Fruit fly (Drosophila melanogaster) whole organism, embryonic: ENCODE data around the gene ph-d.
A peak's percentile ranks its signal among the peaks of the same experiment; 100 is the strongest.

Source experiments
- Bteb2 ChIP-seq: fragments of 200-800 bp; sonication (Bioruptor generic); optimal IDR thresholded peaks from 2 replicates; lab custom pipeline; 2016; ENCODE audit warnings: missing biosample characterization, missing genetic modification characterization
- C15 ChIP-seq: fragments of 200-800 bp; sonication (Bioruptor generic); IDR thresholded peaks from 3 replicates; pipeline ENCODE4 v1.3.6; 2022; ENCODE audit warnings: missing biosample characterization, missing genetic modification characterization
- CG10209 ChIP-seq: fragments of 200-800 bp; sonication (Bioruptor generic); optimal IDR thresholded peaks from 3 replicates; lab custom pipeline; 2017; ENCODE audit warnings: missing biosample characterization, mild to moderate bottlenecking, missing genetic modification characterization, missing genetic modification reagents
- CG10565 ChIP-seq: fragments of 200-800 bp; sonication (Bioruptor generic); optimal IDR thresholded peaks from 3 replicates; lab custom pipeline; 2016; ENCODE audit warnings: missing biosample characterization, mild to moderate bottlenecking, missing genetic modification characterization
- CG11398 ChIP-seq: fragments of 200-800 bp; sonication (Bioruptor generic); optimal IDR thresholded peaks from 2 replicates; lab custom pipeline; 2016; ENCODE audit warnings: missing biosample characterization, missing genetic modification characterization
- CG12071 ChIP-seq: fragments of 200-800 bp; sonication (Bioruptor generic); optimal IDR thresholded peaks from 3 replicates; lab custom pipeline; 2018; ENCODE audit warnings: missing biosample characterization, mild to moderate bottlenecking, missing genetic modification characterization
- CG15073 ChIP-seq: fragments of 200-800 bp; sonication (Bioruptor generic); optimal IDR thresholded peaks from 2 replicates; lab custom pipeline; 2016; ENCODE audit warnings: missing biosample characterization, missing genetic modification characterization
- CG15479 ChIP-seq: fragments of 200-800 bp; sonication (Bioruptor generic); optimal IDR thresholded peaks from 3 replicates; lab custom pipeline; 2019; ENCODE audit warnings: missing biosample characterization, mild to moderate bottlenecking, missing genetic modification characterization, moderate library complexity
- CG1602 ChIP-seq: fragments of 200-800 bp; sonication (Bioruptor generic); optimal IDR thresholded peaks from 3 replicates; lab custom pipeline; 2016; ENCODE audit warnings: missing biosample characterization, missing genetic modification characterization
- CG16815 ChIP-seq: fragments of 200-800 bp; sonication (Bioruptor generic); optimal IDR thresholded peaks from 3 replicates; lab custom pipeline; 2017; ENCODE audit warnings: missing biosample characterization, mild to moderate bottlenecking, missing genetic modification characterization
- CG17568 ChIP-seq: fragments of 200-800 bp; sonication (Bioruptor generic); optimal IDR thresholded peaks from 2 replicates; lab custom pipeline; 2018; ENCODE audit warnings: missing biosample characterization, mild to moderate bottlenecking, missing genetic modification characterization, moderate library complexity
- CG2116 ChIP-seq: fragments of 200-800 bp; sonication (Bioruptor generic); optimal IDR thresholded peaks from 3 replicates; lab custom pipeline; 2018; ENCODE audit warnings: missing biosample characterization, mild to moderate bottlenecking, missing genetic modification characterization
- CG2129 ChIP-seq: fragments of 200-800 bp; sonication (Bioruptor generic); IDR thresholded peaks from 2 replicates; pipeline ENCODE4 v1.3.6; 2022; ENCODE audit warnings: missing biosample characterization, missing genetic modification characterization; ENCODE audit not compliant: partially characterized antibody
- CG31224 ChIP-seq: fragments of 200-800 bp; sonication (Bioruptor generic); IDR thresholded peaks from 2 replicates; pipeline ENCODE4 v1.3.6; 2022; ENCODE audit warnings: missing biosample characterization, missing genetic modification characterization
- CG34224 ChIP-seq: fragments of 200-800 bp; sonication (Bioruptor generic); IDR thresholded peaks from 3 replicates; pipeline ENCODE4 v1.3.6; 2022; ENCODE audit warnings: missing biosample characterization, missing genetic modification characterization; ENCODE audit not compliant: partially characterized antibody
- CG34422 ChIP-seq: fragments of 200-800 bp; sonication (Bioruptor generic); IDR thresholded peaks from 3 replicates; pipeline ENCODE4 v1.3.6; 2022; ENCODE audit warnings: missing biosample characterization, missing genetic modification characterization
- CG5180 ChIP-seq: fragments of 200-800 bp; sonication (Bioruptor generic); optimal IDR thresholded peaks from 3 replicates; lab custom pipeline; 2017; ENCODE audit warnings: missing biosample characterization, missing genetic modification characterization, mild to moderate bottlenecking, moderate library complexity, missing genetic modification reagents
- CG6791 ChIP-seq: fragments of 200-800 bp; sonication (Bioruptor generic); IDR thresholded peaks from 3 replicates; pipeline ENCODE4 v1.3.6; 2022; ENCODE audit warnings: missing biosample characterization, missing genetic modification characterization; ENCODE audit not compliant: partially characterized antibody
- Chrac-16 ChIP-seq: fragments of 200-800 bp; sonication (Bioruptor generic); optimal IDR thresholded peaks from 3 replicates; lab custom pipeline; 2016; ENCODE audit warnings: missing biosample characterization, missing genetic modification characterization
- CrebB ChIP-seq: fragments of 200-800 bp; sonication (Bioruptor generic); optimal IDR thresholded peaks from 3 replicates; lab custom pipeline; 2018; ENCODE audit warnings: missing biosample characterization, mild to moderate bottlenecking, missing genetic modification characterization
- HmgZ ChIP-seq: fragments of 200-800 bp; sonication (Bioruptor generic); optimal IDR thresholded peaks from 2 replicates; lab custom pipeline; 2018; ENCODE audit warnings: missing biosample characterization, mild to moderate bottlenecking, missing genetic modification characterization
- Med ChIP-seq: fragments of 200-800 bp; sonication (Bioruptor generic); peaks from one replicate; lab custom pipeline; 2016; ENCODE audit warnings: missing biosample characterization, missing genetic modification characterization, mild to moderate bottlenecking, inconsistent platforms, moderate library complexity
- Meics ChIP-seq: fragments of 200-800 bp; sonication (Bioruptor generic); optimal IDR thresholded peaks from 2 replicates; lab custom pipeline; 2017; ENCODE audit warnings: missing biosample characterization, mild to moderate bottlenecking, missing genetic modification characterization
- Myb ChIP-seq: fragments of 200-800 bp; sonication (Bioruptor generic); optimal IDR thresholded peaks from 2 replicates; lab custom pipeline; 2016; ENCODE audit warnings: missing biosample characterization, missing genetic modification characterization
- NK7.1 ChIP-seq: fragments of 200-800 bp; sonication (Bioruptor generic); optimal IDR thresholded peaks from 3 replicates; lab custom pipeline; 2016; ENCODE audit warnings: missing biosample characterization, missing genetic modification characterization
- Pdp1 ChIP-seq, 2 experiments: fragments of 200-800 bp; sonication (Bioruptor generic); optimal IDR thresholded peaks; 3 replicates each; lab custom pipeline; 2016; ENCODE audit warnings: missing biosample characterization in 2 of 2, missing genetic modification characterization in 2 of 2, mild to moderate bottlenecking in 1 of 2, moderate library complexity in 1 of 2
- Poxn ChIP-seq: fragments of 200-800 bp; sonication (Bioruptor generic); IDR thresholded peaks from 2 replicates; pipeline ENCODE4 v1.3.6; 2022; ENCODE audit warnings: missing biosample characterization, missing genetic modification characterization
- Tbp ChIP-seq: fragments of >200 bp; optimal IDR thresholded peaks from 2 replicates; lab custom pipeline; 2018; ENCODE audit warnings: missing biosample characterization, missing genetic modification characterization
- bbx ChIP-seq: fragments of 200-800 bp; sonication (Bioruptor generic); IDR thresholded peaks from 2 replicates; pipeline ENCODE4 v1.3.6; 2022; ENCODE audit warnings: missing biosample characterization, missing genetic modification characterization; ENCODE audit not compliant: partially characterized antibody
- cg ChIP-seq: fragments of 200-800 bp; sonication (Bioruptor generic); optimal IDR thresholded peaks from 3 replicates; lab custom pipeline; 2019; ENCODE audit warnings: missing biosample characterization, mild to moderate bottlenecking, missing genetic modification characterization, moderate library complexity
- chinmo ChIP-seq: fragments of 200-800 bp; sonication (Bioruptor generic); IDR thresholded peaks from 4 replicates; pipeline ENCODE4 v1.3.6; 2022; ENCODE audit warnings: missing biosample characterization, missing genetic modification characterization; ENCODE audit not compliant: partially characterized antibody
- chn ChIP-seq: fragments of 200-800 bp; sonication (Bioruptor generic); optimal IDR thresholded peaks from 2 replicates; lab custom pipeline; 2016; ENCODE audit warnings: missing biosample characterization, missing genetic modification characterization
- dmrt99B ChIP-seq: fragments of 200-800 bp; sonication (Bioruptor generic); optimal IDR thresholded peaks from 2 replicates; lab custom pipeline; 2018; ENCODE audit warnings: missing biosample characterization, mild to moderate bottlenecking, missing genetic modification characterization, moderate library complexity
- ems ChIP-seq: fragments of 200-800 bp; sonication (Bioruptor generic); optimal IDR thresholded peaks from 3 replicates; lab custom pipeline; 2016; ENCODE audit warnings: missing biosample characterization, missing genetic modification characterization
- en ChIP-seq: fragments of 200-800 bp; sonication (Bioruptor generic); optimal IDR thresholded peaks from 2 replicates; lab custom pipeline; 2016; ENCODE audit warnings: missing biosample characterization, missing genetic modification characterization
- her ChIP-seq: fragments of 200-800 bp; sonication (Bioruptor generic); optimal IDR thresholded peaks from 2 replicates; lab custom pipeline; 2016; ENCODE audit warnings: missing biosample characterization, missing genetic modification characterization
- hth ChIP-seq: fragments of >200 bp; optimal IDR thresholded peaks from 2 replicates; lab custom pipeline; 2017; ENCODE audit warnings: inconsistent platforms
- kah ChIP-seq: fragments of 200-800 bp; sonication (Bioruptor generic); optimal IDR thresholded peaks from 2 replicates; lab custom pipeline; 2018; ENCODE audit warnings: missing biosample characterization, mild to moderate bottlenecking, missing genetic modification characterization
- lbe ChIP-seq: fragments of 200-800 bp; sonication (Bioruptor generic); optimal IDR thresholded peaks from 2 replicates; lab custom pipeline; 2016; ENCODE audit warnings: missing biosample characterization, mild to moderate bottlenecking, missing genetic modification characterization
- otp ChIP-seq: fragments of 200-800 bp; sonication (Bioruptor generic); IDR thresholded peaks from 3 replicates; pipeline ENCODE4, ENCODE4 v1.3.6; 2022; ENCODE audit warnings: missing biosample characterization, missing genetic modification characterization
- p53 ChIP-seq: fragments of 200-800 bp; sonication (Bioruptor generic); optimal IDR thresholded peaks from 2 replicates; lab custom pipeline; 2016; ENCODE audit warnings: missing biosample characterization, missing genetic modification characterization
- pfk ChIP-seq: fragments of 200-800 bp; sonication (Bioruptor generic); optimal IDR thresholded peaks from 2 replicates; lab custom pipeline; 2018; ENCODE audit warnings: missing biosample characterization, mild to moderate bottlenecking, missing genetic modification characterization, moderate library complexity
- phol ChIP-seq: fragments of 200-800 bp; sonication (Bioruptor generic); optimal IDR thresholded peaks from 3 replicates; lab custom pipeline; 2018; ENCODE audit warnings: missing biosample characterization, mild to moderate bottlenecking, missing genetic modification characterization, moderate library complexity
- prd ChIP-seq, 3 experiments: fragments of >200 bp in 2 of 3; fragments of 200-800 bp in 1 of 3; sonication (Bioruptor generic) in 1 of 3; optimal IDR thresholded peaks in 2 of 3; IDR thresholded peaks in 1 of 3; 2 replicates in 2 of 3; 3 replicates in 1 of 3; pipeline versions ENCODE4 v1.3.6 to Lab custom; 2017 to 2022; ENCODE audit warnings: missing biosample characterization in 1 of 3, missing genetic modification characterization in 1 of 3
- run ChIP-seq: fragments of 200-800 bp; sonication (Bioruptor generic); optimal IDR thresholded peaks from 3 replicates; lab custom pipeline; 2018; ENCODE audit warnings: missing biosample characterization, mild to moderate bottlenecking, missing genetic modification characterization
- sim ChIP-seq: fragments of 200-800 bp; sonication (Bioruptor generic); IDR thresholded peaks from 2 replicates; pipeline ENCODE4 v1.3.6; 2022; ENCODE audit warnings: missing biosample characterization, missing genetic modification characterization
- slp2 ChIP-seq: fragments of 200-800 bp; sonication (Bioruptor generic); optimal IDR thresholded peaks from 2 replicates; lab custom pipeline; 2016; ENCODE audit warnings: missing biosample characterization, missing genetic modification characterization
- vvl ChIP-seq: fragments of 200-800 bp; sonication (Bioruptor generic); IDR thresholded peaks from 2 replicates; pipeline ENCODE4 v1.3.6; 2022; ENCODE audit warnings: missing biosample characterization, missing genetic modification characterization
- wek ChIP-seq: fragments of 200-800 bp; sonication (Bioruptor generic); optimal IDR thresholded peaks from 3 replicates; lab custom pipeline; 2018; ENCODE audit warnings: missing biosample characterization, mild to moderate bottlenecking, missing genetic modification characterization, moderate library complexity

The ph-d gene

DNA sequence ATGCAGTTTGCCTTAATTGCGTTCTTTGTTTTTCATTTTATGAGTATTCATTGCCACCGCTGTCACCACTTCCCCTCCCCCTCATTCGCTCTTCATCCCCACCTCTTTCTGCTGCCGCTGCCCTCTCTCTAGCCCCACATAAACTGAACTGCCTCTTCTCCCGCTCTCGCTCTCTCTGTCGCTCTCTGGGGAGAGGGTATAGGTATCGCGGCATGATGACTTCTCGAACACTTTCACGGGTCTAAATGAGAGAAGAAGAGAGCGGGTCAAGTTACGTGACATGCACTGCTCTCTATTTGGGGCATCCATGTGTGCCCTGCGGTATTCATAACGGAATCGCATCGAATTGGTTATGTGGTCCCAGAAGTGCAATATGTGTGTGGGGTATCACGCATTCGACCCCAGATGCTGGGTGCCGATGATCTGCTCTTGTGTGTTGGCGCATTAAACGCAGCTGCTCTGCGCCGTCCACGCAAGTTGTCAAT, 39.4 kb downstream of the ph-d start (continued):
- peak; percentile 42 for TF ChIP-seq CG5180 (GFP tag; lab: Kevin White, UChicago)
- TF ChIP-seq CG10565 (GFP tag; lab: Kevin White, UChicago) = no peak
- peak; percentile 70 for TF ChIP-seq slp2 (GFP tag; lab: Kevin White, UChicago)
- peak; percentile 94 for TF ChIP-seq vvl
- TF ChIP-seq Meics (GFP tag; lab: Kevin White, UChicago) = peak; percentile 68
- TF ChIP-seq kah (GFP tag; lab: Kevin White, UChicago) = peak; percentile 61
- no peak for TF ChIP-seq CG17568
- TF ChIP-seq CG6791 = 0 out of 3 replicates have a peak, but pooled peaks have one; percentile 24
- TF ChIP-seq wek (GFP tag; lab: Kevin White, UChicago) = peak; percentile 86
- no peak for TF ChIP-seq pfk (GFP tag; lab: Kevin White, UChicago)
- peak; percentile 81 for TF ChIP-seq Chrac-16 (GFP tag; lab: Kevin White, UChicago)
- peak; percentile 68 for TF ChIP-seq run (tag; lab: Kevin White, UChicago)
- peak; percentile 73 for TF ChIP-seq CrebB (tag; lab: Kevin White, UChicago)
- TF ChIP-seq CG2129 (GFP tag; lab: Robert Waterston, UW) = no peak
- TF ChIP-seq her (GFP tag; lab: Kevin White, UChicago) = peak; percentile 87
- TF ChIP-seq CG11398 (GFP tag; lab: Kevin White, UChicago) = peak; percentile 80
- peak; percentile 76 to 96 for TF ChIP-seq Pdp1 (GFP tag; optimal IDR thresholded peaks at IDR 0.05; lab: Kevin White, UChicago)
- TF ChIP-seq en (GFP tag; lab: Kevin White, UChicago) = peak; percentile 62
- TF ChIP-seq prd (optimal IDR thresholded peaks at IDR 0.05; lab: Kevin White, UChicago) = no peak
- TF ChIP-seq prd (GFP tag; IDR thresholded peaks at IDR 0.05; lab: Robert Waterston, UW) = peak; percentile 91
- peak; percentile 77 for TF ChIP-seq NK7.1 (GFP tag; lab: Kevin White, UChicago)
- TF ChIP-seq CG12071 (GFP tag; lab: Kevin White, UChicago) = peak; percentile 60
- peak; percentile 66; the same call in 1 of the 3 replicates for TF ChIP-seq otp (GFP tag; lab: Robert Waterston, UW)
- peak; percentile 38; the same call in 1 of the 2 replicates for TF ChIP-seq Poxn (GFP tag; lab: Robert Waterston, UW)
- peak; percentile 69 for TF ChIP-seq CG10209
- peak; percentile 75 for TF ChIP-seq HmgZ (tag; lab: Kevin White, UChicago)
- no peak for TF ChIP-seq bbx (GFP tag; lab: Robert Waterston, UW)
- peak; percentile 47 for TF ChIP-seq Bteb2
- no peak for TF ChIP-seq cg
- peak; percentile 77 for TF ChIP-seq CG1602 (GFP tag; lab: Kevin White, UChicago)
- peak; percentile 37 for TF ChIP-seq CG15073
- TF ChIP-seq chn (GFP tag; lab: Kevin White, UChicago) = peak; percentile 89
- no peak for TF ChIP-seq hth (lab: Kevin White, UChicago)
- peak; percentile 97 for TF ChIP-seq Med (GFP tag; lab: Kevin White, UChicago)
- peak; percentile 74 for TF ChIP-seq ems (GFP tag; lab: Kevin White, UChicago)
- TF ChIP-seq CG34422 (GFP tag; lab: Robert Waterston, UW) = peak; percentile 89
- TF ChIP-seq sim (GFP tag; lab: Robert Waterston, UW) = peak; percentile 46; the same call in 1 of the 2 replicates
- peak; percentile 86 for TF ChIP-seq dmrt99B (tag; lab: Kevin White, UChicago)
- peak; percentile 57; the same call in 1 of the 3 replicates for TF ChIP-seq C15 (GFP tag; lab: Robert Waterston, UW)
- peak; percentile 71; the same call in 3 of the 4 replicates for TF ChIP-seq chinmo (GFP tag; lab: Robert Waterston, UW)
- TF ChIP-seq CG2116 (GFP tag; lab: Kevin White, UChicago) = peak; percentile 57
- peak; percentile 69 for TF ChIP-seq phol
- TF ChIP-seq CG31224 = peak; percentile 63; the same call in 1 of the 2 replicates
- no peak for TF ChIP-seq CG34224 (GFP tag; lab: Robert Waterston, UW)
- peak; percentile 68 for TF ChIP-seq Myb (GFP tag; lab: Kevin White, UChicago)
- peak; percentile 72 for TF ChIP-seq CG16815
- TF ChIP-seq lbe (GFP tag; lab: Kevin White, UChicago) = peak; percentile 85
- peak; percentile 22 for TF ChIP-seq p53 (GFP tag; lab: Kevin White, UChicago)
- TF ChIP-seq CG15479 (GFP tag; lab: Kevin White, UChicago) = no peak
- no peak for TF ChIP-seq Tbp (GFP tag; lab: Kevin White, UChicago)
